Fruit fly (Drosophila melanogaster) whole organism, wandering third instar larva: ENCODE data around the gene CtBP.

Source experiments
- CG9705 ChIP-seq: fragments of 200-800 bp; sonication (Bioruptor generic); optimal IDR thresholded peaks from 2 replicates; lab custom pipeline; 2018; ENCODE audit warnings: missing biosample characterization, mild to moderate bottlenecking, missing genetic modification characterization
- N ChIP-seq: fragments of >200 bp; optimal IDR thresholded peaks from 2 replicates; lab custom pipeline; 2018; ENCODE audit warnings: missing biosample characterization, missing external identifiers, missing genetic modification characterization
- fru ChIP-seq: fragments of 200-800 bp; sonication (Bioruptor generic); optimal IDR thresholded peaks from 3 replicates; lab custom pipeline; 2016; ENCODE audit warnings: missing biosample characterization, mild to moderate bottlenecking, missing genetic modification characterization
- sage ChIP-seq: fragments of 200-800 bp; sonication (Bioruptor generic); optimal IDR thresholded peaks from 2 replicates; lab custom pipeline; 2016; ENCODE audit warnings: missing biosample characterization, mild to moderate bottlenecking, missing genetic modification characterization

dm6 chr3R:13012990-13013389 lies 1.5 kb downstream of the CtBP start:
- TF ChIP-seq fru (no peak), N (GFP tag; lab: Kevin White, UChicago) (no peak), sage (GFP tag; lab: Kevin White, UChicago) (no peak), CG9705 (no peak)
